Fruit fly (Drosophila melanogaster): ENCODE measurements around the gene CG46412.
A peak's percentile ranks its signal among the peaks of the same experiment; 100 is the strongest.

CG46412 gene

dm6 chr3L:11552996-11553671, 10.7 kb downstream of the CG46412 start (continued):
- TF ChIP-seq topi (GFP tag; optimal IDR thresholded peaks at IDR 0.05) (peak; percentile 23), CG10631 (GFP tag; optimal IDR thresholded peaks at IDR 0.05) (no peak), CG8632 (GFP tag; optimal IDR thresholded peaks at IDR 0.05) (peak; percentile 20), CG6163 (GFP tag; IDR thresholded peaks at IDR 0.05) (peak; percentile 82), Hr39 (GFP tag; optimal IDR thresholded peaks at IDR 0.05) (no peak), Blimp-1 (GFP tag; optimal IDR thresholded peaks at IDR 0.05) (peak; percentile 37), Smox (GFP tag; optimal IDR thresholded peaks at IDR 0.05) (no peak), Ets21C (GFP tag; optimal IDR thresholded peaks at IDR 0.05) (no peak), CG8319 (GFP tag; optimal IDR thresholded peaks at IDR 0.05) (no peak)

dm6 chr3L:11551949-11552348, 11.9 kb downstream of the CG46412 start:
- peak; percentile 48 for TF ChIP-seq Smox (GFP tag; optimal IDR thresholded peaks at IDR 0.05)
- TF ChIP-seq vri (GFP tag; optimal IDR thresholded peaks at IDR 0.05): no peak
- TF ChIP-seq Met (GFP tag; optimal IDR thresholded peaks at IDR 0.05): peak; percentile 48
- TF ChIP-seq pdm3 (GFP tag; optimal IDR thresholded peaks at IDR 0.05): peak; percentile 59
- peak; percentile 56 for TF ChIP-seq CG6276 (GFP tag; optimal IDR thresholded peaks at IDR 0.05)
- peak; percentile 51 for TF ChIP-seq OdsH (GFP tag; optimal IDR thresholded peaks at IDR 0.05)
- peak; percentile 47 for TF ChIP-seq spab (GFP tag; optimal IDR thresholded peaks at IDR 0.05)
- no peak for TF ChIP-seq Hr38 (GFP tag; optimal IDR thresholded peaks at IDR 0.05)
- TF ChIP-seq acj6 (GFP tag; optimal IDR thresholded peaks at IDR 0.05): peak; percentile 47
- TF ChIP-seq CG6808 (GFP tag; optimal IDR thresholded peaks at IDR 0.05): peak; percentile 58
- TF ChIP-seq esn (GFP tag; optimal IDR thresholded peaks at IDR 0.05): peak; percentile 57
- TF ChIP-seq CG8119 (GFP tag; IDR thresholded peaks at IDR 0.05): peak; percentile 68
- TF ChIP-seq salr (GFP tag; optimal IDR thresholded peaks at IDR 0.05): peak; percentile 33 to 34
- no peak for TF ChIP-seq CG8319 (GFP tag; optimal IDR thresholded peaks at IDR 0.05)
- peak; percentile 75; the same call in 2 of the 3 replicates for TF ChIP-seq CG6163 (GFP tag; IDR thresholded peaks at IDR 0.05)
- TF ChIP-seq CG34406 (GFP tag; optimal IDR thresholded peaks at IDR 0.05): peak; percentile 51
- TF ChIP-seq ss (GFP tag; optimal IDR thresholded peaks at IDR 0.05): peak; percentile 21 to 64
- TF ChIP-seq dsx (GFP tag; optimal IDR thresholded peaks at IDR 0.05; ENCODE audit: poor library complexity, severe bottlenecking): peak; percentile 51
- TF ChIP-seq CG4318 (GFP tag; optimal IDR thresholded peaks at IDR 0.05): peak; percentile 47
- peak; percentile 33 for TF ChIP-seq CG11762 (GFP tag; optimal IDR thresholded peaks at IDR 0.05; ENCODE audit: insufficient read depth)
- TF ChIP-seq CG10669 (GFP tag; optimal IDR thresholded peaks at IDR 0.05): peak; percentile 70
- peak; percentile 76 for TF ChIP-seq svp (GFP tag)
- peak; percentile 76 for TF ChIP-seq CG15336 (GFP tag; IDR thresholded peaks at IDR 0.05)
- peak; percentile 63 for TF ChIP-seq topi (GFP tag; optimal IDR thresholded peaks at IDR 0.05)
- TF ChIP-seq dac (GFP tag; optimal IDR thresholded peaks at IDR 0.05): peak; percentile 34
- peak; percentile 10 for TF ChIP-seq CG11902 (GFP tag; optimal IDR thresholded peaks at IDR 0.05)
- no peak for TF ChIP-seq CG6854 (GFP tag; optimal IDR thresholded peaks at IDR 0.05)
- TF ChIP-seq lz (GFP tag; optimal IDR thresholded peaks at IDR 0.05): peak; percentile 47
- peak; percentile 16 for TF ChIP-seq Sox15 (GFP tag; optimal IDR thresholded peaks at IDR 0.05)
- peak; percentile 54 for TF ChIP-seq CG10631 (GFP tag; optimal IDR thresholded peaks at IDR 0.05)
- no peak for TF ChIP-seq CG9139 (GFP tag; optimal IDR thresholded peaks at IDR 0.05)
- peak; percentile 65 for TF ChIP-seq CG3919 (GFP tag; optimal IDR thresholded peaks at IDR 0.05)
- TF ChIP-seq achi (GFP tag; optimal IDR thresholded peaks at IDR 0.05): peak; percentile 51
- TF ChIP-seq CG3032 (tag; optimal IDR thresholded peaks at IDR 0.05): peak; percentile 50
- peak; percentile 53 for TF ChIP-seq Gug (GFP tag; IDR thresholded peaks at IDR 0.05)
- peak; percentile 44 for TF ChIP-seq CG6792 (GFP tag; optimal IDR thresholded peaks at IDR 0.05)
- TF ChIP-seq CG32006 (GFP tag; optimal IDR thresholded peaks at IDR 0.05): peak; percentile 78
- no peak for TF ChIP-seq fd85E (GFP tag; optimal IDR thresholded peaks at IDR 0.05)
- peak; percentile 53 for TF ChIP-seq CG31627 (GFP tag; optimal IDR thresholded peaks at IDR 0.05)
- no peak for TF ChIP-seq Lpt (GFP tag; optimal IDR thresholded peaks at IDR 0.05)
- TF ChIP-seq Ets96B (tag; optimal IDR thresholded peaks at IDR 0.05): peak; percentile 71
- TF ChIP-seq CG1621 (tag; optimal IDR thresholded peaks at IDR 0.05): peak; percentile 31
- TF ChIP-seq fkh (GFP tag; optimal IDR thresholded peaks at IDR 0.05): no peak
- peak; percentile 48 for TF ChIP-seq CG8632 (GFP tag; optimal IDR thresholded peaks at IDR 0.05)
- TF ChIP-seq Eip93F (GFP tag; optimal IDR thresholded peaks at IDR 0.05): no peak
